Worm (Caenorhabditis elegans) whole organism, early embryonic: Measurements from ENCODE around the gene F55A11.4.

Experiments
- B0310.2 ChIP-seq: sonication (generic microtip); optimal IDR thresholded peaks from 2 replicates; lab custom pipeline; 2016; ENCODE audit warnings: mild to moderate bottlenecking, missing genetic modification characterization, missing compliant biosample characterization
- F13C5.2 ChIP-seq: sonication (generic microtip); optimal IDR thresholded peaks from 2 replicates; lab custom pipeline; 2017; ENCODE audit warnings: mild to moderate bottlenecking, missing genetic modification characterization, inconsistent platforms, missing compliant biosample characterization
- aly-1 ChIP-seq: sonication (generic microtip); optimal IDR thresholded peaks from 2 replicates; lab custom pipeline; 2016; ENCODE audit warnings: missing genetic modification characterization, missing compliant biosample characterization
- ama-1 ChIP-seq: fragments of 150-350 bp; optimal IDR thresholded peaks from 2 replicates; lab custom pipeline; 2014
- ceh-13 ChIP-seq: fragments of 200-800 bp; sonication (Bioruptor generic); optimal IDR thresholded peaks from 2 replicates; lab custom pipeline; 2018; ENCODE audit warnings: mild to moderate bottlenecking, missing genetic modification characterization, missing compliant biosample characterization
- ceh-36 ChIP-seq: sonication (generic microtip); optimal IDR thresholded peaks from 2 replicates; lab custom pipeline; 2016; ENCODE audit warnings: missing genetic modification characterization, inconsistent platforms, missing compliant biosample characterization
- ets-7 ChIP-seq: sonication (generic microtip); optimal IDR thresholded peaks from 2 replicates; lab custom pipeline; 2016; ENCODE audit warnings: missing genotype, missing genetic modification characterization, missing compliant biosample characterization
- flt-1 ChIP-seq: fragments of 200-800 bp; sonication (Bioruptor generic); IDR thresholded peaks from 2 replicates; pipeline ENCODE4 v1.3.6; 2022; ENCODE audit warnings: missing genetic modification characterization, missing compliant biosample characterization
- hmbx-1 ChIP-seq: sonication (generic microtip); optimal IDR thresholded peaks from 2 replicates; lab custom pipeline; 2016; ENCODE audit warnings: mild to moderate bottlenecking, missing genetic modification characterization, missing compliant biosample characterization
- hmg-4 ChIP-seq: fragments of 200-800 bp; sonication (Bioruptor generic); optimal IDR thresholded peaks from 2 replicates; lab custom pipeline; 2018; ENCODE audit warnings: mild to moderate bottlenecking, missing genetic modification characterization, missing compliant biosample characterization
- hnd-1 ChIP-seq: sonication (generic microtip); optimal IDR thresholded peaks from 2 replicates; lab custom pipeline; 2016; ENCODE audit warnings: missing genetic modification characterization, missing compliant biosample characterization
- pes-1 ChIP-seq: fragments of 200-800 bp; sonication (Bioruptor generic); IDR thresholded peaks from 2 replicates; pipeline ENCODE4 v1.3.6; 2022; ENCODE audit warnings: missing genetic modification reagents, missing genetic modification characterization, missing compliant biosample characterization
- scrt-1 ChIP-seq: fragments of 200-800 bp; sonication (Bioruptor generic); IDR thresholded peaks from 2 replicates; pipeline ENCODE4 v1.3.6; 2022; ENCODE audit warnings: missing genetic modification characterization, missing compliant biosample characterization
- sea-1 ChIP-seq: fragments of 200-800 bp; sonication (Bioruptor generic); conservative IDR thresholded peaks from 2 replicates; pipeline ENCODE4 v1.3.6; 2022; ENCODE audit warnings: missing genetic modification characterization, missing compliant biosample characterization
- tbx-11 ChIP-seq: fragments of 200-800 bp; sonication (Bioruptor generic); IDR thresholded peaks from 2 replicates; pipeline ENCODE4 v1.3.6; 2022; ENCODE audit warnings: missing genetic modification characterization, missing compliant biosample characterization
- tbx-37 ChIP-seq: fragments of 200-800 bp; sonication (Bioruptor generic); conservative IDR thresholded peaks from 2 replicates; pipeline ENCODE4 v1.3.6; 2022; ENCODE audit warnings: missing genetic modification reagents, missing genetic modification characterization, missing compliant biosample characterization
- tra-4 ChIP-seq: sonication (generic microtip); optimal IDR thresholded peaks from 2 replicates; lab custom pipeline; 2017; ENCODE audit warnings: missing genetic modification characterization, missing compliant biosample characterization

The F55A11.4 gene

DNA sequence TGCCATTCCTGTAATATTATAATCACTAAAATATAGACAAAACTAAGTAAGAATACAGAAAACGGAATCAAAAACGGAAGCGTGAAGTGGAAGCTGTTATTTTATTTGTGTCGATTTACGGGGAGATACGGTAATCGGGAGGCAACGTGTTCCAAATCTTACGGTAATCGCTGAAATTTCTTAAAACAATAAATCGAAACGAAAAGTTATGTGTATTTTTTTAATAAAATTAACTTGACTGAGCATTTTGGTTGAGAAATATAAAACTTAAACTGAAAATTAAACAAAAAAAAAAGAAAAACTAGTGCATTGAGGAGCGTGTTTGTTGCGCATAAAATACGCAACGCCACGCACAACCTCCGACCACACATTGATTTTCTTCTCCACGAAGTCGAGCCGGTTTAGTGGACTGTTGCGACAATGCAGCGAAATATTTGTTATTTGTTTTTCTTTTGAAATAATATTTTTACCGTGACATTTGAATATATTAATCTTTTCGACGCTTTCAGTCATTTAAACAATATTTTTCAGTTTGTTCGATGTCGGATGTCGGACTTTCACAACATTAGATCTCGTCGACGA, 5.8 kb upstream of the F55A11.4 start, which contains the start of the genes F55A11.1 and syx-5:
TSS of gene F55A11.1 (minus strand) at position 13 of the 582 bp plus-strand sequence.
TSS of gene syx-5 (plus strand) at position 532 of the 582 bp plus-strand sequence.
- TF ChIP-seq F13C5.2 (tag; lab: Kevin White, UChicago) (peak; percentile 64), B0310.2 (tag; lab: Kevin White, UChicago) (no peak)

ce11 chrV:11767028-11767427, 3.2 kb upstream of the F55A11.4 start, which contains the start of gene sel-11:
TSS of gene sel-11 (plus strand) at chrV:11767328.
- TF ChIP-seq hmbx-1 (no peak), sea-1 (GFP tag; lab: Robert Waterston, UW) (no peak), B0310.2 (tag; lab: Kevin White, UChicago) (no peak), pes-1 (no peak), ama-1 (lab: Kevin White, UChicago) (no peak), tbx-37 (GFP tag; lab: Robert Waterston, UW) (no peak), flt-1 (GFP tag; lab: Robert Waterston, UW) (no peak)

DNA sequence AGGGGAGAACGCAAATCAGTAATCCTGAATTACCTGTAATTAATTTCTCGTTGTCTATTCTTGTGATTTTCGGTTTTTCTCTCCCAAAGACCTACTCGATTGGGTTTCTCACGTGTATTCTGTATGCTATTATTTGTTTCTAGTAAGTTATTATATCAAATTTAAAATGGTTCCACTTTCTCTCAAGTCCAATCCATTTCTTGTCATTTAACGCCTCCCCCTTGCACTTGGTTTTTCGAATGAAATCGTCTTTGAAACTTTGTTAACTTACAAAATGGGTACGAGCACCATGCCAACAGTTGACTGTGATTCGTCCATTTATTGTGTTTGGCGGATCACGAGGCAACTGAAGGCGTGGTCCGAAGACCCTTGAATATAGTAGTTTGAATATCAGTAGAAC, 621 bp upstream of the F55A11.4 start:
- TF ChIP-seq ceh-36 (no peak), ets-7 (tag; lab: Kevin White, UChicago) (no peak), hmbx-1 (no peak), sea-1 (GFP tag; lab: Robert Waterston, UW) (no peak), F13C5.2 (tag; lab: Kevin White, UChicago) (no peak), tbx-37 (GFP tag; lab: Robert Waterston, UW) (no peak), scrt-1 (no peak)

ce11 chrV:11773420-11773819, 3.2 kb downstream of the F55A11.4 start, which contains the start of gene bus-18:
TSS of gene bus-18 (plus strand) at chrV:11773720.
- TF ChIP-seq pes-1 (no peak), B0310.2 (tag; lab: Kevin White, UChicago) (no peak), ceh-36 (no peak), F13C5.2 (tag; lab: Kevin White, UChicago) (no peak), sea-1 (GFP tag; lab: Robert Waterston, UW) (no peak)

- TF ChIP-seq hnd-1 (no peak), F13C5.2 (tag; lab: Kevin White, UChicago) (no peak), tbx-11 (GFP tag; lab: Robert Waterston, UW) (no peak), hmbx-1 (no peak), aly-1 (tag; lab: Kevin White, UChicago) (no peak), pes-1 (no peak), ceh-36 (no peak), scrt-1 (no peak), ceh-13 (no peak), hmg-4 (GFP tag; lab: Kevin White, UChicago) (no peak), ama-1 (lab: Kevin White, UChicago) (no peak), tra-4 (tag; lab: Kevin White, UChicago) (no peak), sea-1 (GFP tag; lab: Robert Waterston, UW) (no peak), flt-1 (GFP tag; lab: Robert Waterston, UW) (no peak), B0310.2 (tag; lab: Kevin White, UChicago) (no peak), ets-7 (tag; lab: Kevin White, UChicago) (no peak), tbx-37 (GFP tag; lab: Robert Waterston, UW) (no peak)
These were observed 3.7 kb downstream of the F55A11.4 start for ce11 chrV:11773934-11774333.

DNA sequence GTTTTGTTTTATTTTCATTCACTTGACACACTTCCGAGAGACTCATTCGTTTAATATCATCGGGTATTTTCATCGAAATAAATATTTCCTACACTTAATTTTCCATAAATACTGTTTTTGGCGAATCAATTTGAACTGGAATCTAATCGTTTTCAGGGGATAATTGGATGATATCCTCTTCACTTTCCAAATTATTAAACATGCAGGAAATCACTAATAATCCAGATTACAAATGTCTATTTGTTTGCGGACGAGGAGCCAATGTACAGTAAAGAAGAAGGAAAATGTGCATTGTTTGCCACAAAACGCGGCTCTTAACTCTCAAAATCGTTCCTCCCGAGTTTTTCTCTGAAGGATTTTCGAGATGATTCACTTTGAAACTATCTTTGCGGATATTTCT, 6.3 kb downstream of the F55A11.4 start, which contains the start of gene F55A11.6:
TSS of gene F55A11.6 (plus strand) at position 301 of the 400 bp plus-strand sequence.
- TF ChIP-seq tra-4 (tag; lab: Kevin White, UChicago) = no peak
- no peak for TF ChIP-seq ets-7 (tag; lab: Kevin White, UChicago)
- TF ChIP-seq pes-1 = no peak
- TF ChIP-seq ceh-36 = no peak
- no peak for TF ChIP-seq hmg-4 (GFP tag; lab: Kevin White, UChicago)

- TF ChIP-seq tra-4 (tag; lab: Kevin White, UChicago) = no peak
- no peak for TF ChIP-seq flt-1 (GFP tag; lab: Robert Waterston, UW)
- TF ChIP-seq ets-7 (tag; lab: Kevin White, UChicago) = no peak
- TF ChIP-seq F13C5.2 (tag; lab: Kevin White, UChicago) = no peak
- no peak for TF ChIP-seq ceh-13
- TF ChIP-seq aly-1 (tag; lab: Kevin White, UChicago) = no peak
- TF ChIP-seq pes-1 = no peak
- TF ChIP-seq hmg-4 (GFP tag; lab: Kevin White, UChicago) = no peak
- no peak for TF ChIP-seq hmbx-1
- no peak for TF ChIP-seq ama-1 (lab: Kevin White, UChicago)
- TF ChIP-seq B0310.2 (tag; lab: Kevin White, UChicago) = no peak
- no peak for TF ChIP-seq tbx-37 (GFP tag; lab: Robert Waterston, UW)
- no peak for TF ChIP-seq ceh-36
- no peak for TF ChIP-seq hnd-1
- no peak for TF ChIP-seq sea-1 (GFP tag; lab: Robert Waterston, UW)
- TF ChIP-seq tbx-11 (GFP tag; lab: Robert Waterston, UW) = no peak
- TF ChIP-seq scrt-1 = no peak
These were observed 7.6 kb downstream of the F55A11.4 start for ce11 chrV:11777846-11778245.

DNA sequence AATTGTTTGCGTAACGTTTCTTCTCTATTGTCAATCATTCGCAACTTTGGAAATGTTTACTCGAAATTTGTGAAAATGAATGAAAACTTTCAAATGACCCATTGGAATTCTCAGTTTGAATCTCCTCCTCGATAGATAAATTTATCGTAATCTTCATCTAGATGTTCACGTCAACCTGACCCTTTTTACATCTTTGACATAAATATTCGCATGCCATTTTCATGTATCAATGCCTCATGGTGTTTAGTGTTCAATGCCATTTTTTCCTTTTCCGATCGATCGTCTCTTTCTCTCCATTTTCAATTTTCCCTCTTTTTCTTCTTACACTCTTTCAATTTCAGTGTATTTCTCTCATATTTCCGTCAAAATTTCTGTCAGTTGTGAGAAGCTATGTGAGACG, 9.0 kb downstream of the F55A11.4 start:
- TF ChIP-seq flt-1 (GFP tag; lab: Robert Waterston, UW) (no peak), ets-7 (tag; lab: Kevin White, UChicago) (no peak), aly-1 (tag; lab: Kevin White, UChicago) (no peak), hmbx-1 (no peak), tra-4 (tag; lab: Kevin White, UChicago) (no peak), hnd-1 (no peak), F13C5.2 (tag; lab: Kevin White, UChicago) (no peak)
